Worm (Caenorhabditis elegans) whole organism, early embryonic: ENCODE results near the gene T28A11.13.

Source experiments
- B0310.2 ChIP-seq: sonication (generic microtip); optimal IDR thresholded peaks from 2 replicates; lab custom pipeline; 2016; ENCODE audit warnings: mild to moderate bottlenecking, missing genetic modification characterization, missing compliant biosample characterization
- F13C5.2 ChIP-seq: sonication (generic microtip); optimal IDR thresholded peaks from 2 replicates; lab custom pipeline; 2017; ENCODE audit warnings: mild to moderate bottlenecking, missing genetic modification characterization, inconsistent platforms, missing compliant biosample characterization
- aly-1 ChIP-seq: sonication (generic microtip); optimal IDR thresholded peaks from 2 replicates; lab custom pipeline; 2016; ENCODE audit warnings: missing genetic modification characterization, missing compliant biosample characterization
- ama-1 ChIP-seq: fragments of 150-350 bp; optimal IDR thresholded peaks from 2 replicates; lab custom pipeline; 2014
- ceh-13 ChIP-seq: fragments of 200-800 bp; sonication (Bioruptor generic); optimal IDR thresholded peaks from 2 replicates; lab custom pipeline; 2018; ENCODE audit warnings: mild to moderate bottlenecking, missing genetic modification characterization, missing compliant biosample characterization
- ceh-36 ChIP-seq: sonication (generic microtip); optimal IDR thresholded peaks from 2 replicates; lab custom pipeline; 2016; ENCODE audit warnings: missing genetic modification characterization, inconsistent platforms, missing compliant biosample characterization
- ets-7 ChIP-seq: sonication (generic microtip); optimal IDR thresholded peaks from 2 replicates; lab custom pipeline; 2016; ENCODE audit warnings: missing genotype, missing genetic modification characterization, missing compliant biosample characterization
- flt-1 ChIP-seq: fragments of 200-800 bp; sonication (Bioruptor generic); IDR thresholded peaks from 2 replicates; pipeline ENCODE4 v1.3.6; 2022; ENCODE audit warnings: missing genetic modification characterization, missing compliant biosample characterization
- hmbx-1 ChIP-seq: sonication (generic microtip); optimal IDR thresholded peaks from 2 replicates; lab custom pipeline; 2016; ENCODE audit warnings: mild to moderate bottlenecking, missing genetic modification characterization, missing compliant biosample characterization
- hmg-4 ChIP-seq: fragments of 200-800 bp; sonication (Bioruptor generic); optimal IDR thresholded peaks from 2 replicates; lab custom pipeline; 2018; ENCODE audit warnings: mild to moderate bottlenecking, missing genetic modification characterization, missing compliant biosample characterization
- hnd-1 ChIP-seq: sonication (generic microtip); optimal IDR thresholded peaks from 2 replicates; lab custom pipeline; 2016; ENCODE audit warnings: missing genetic modification characterization, missing compliant biosample characterization
- pes-1 ChIP-seq: fragments of 200-800 bp; sonication (Bioruptor generic); IDR thresholded peaks from 2 replicates; pipeline ENCODE4 v1.3.6; 2022; ENCODE audit warnings: missing genetic modification reagents, missing genetic modification characterization, missing compliant biosample characterization
- scrt-1 ChIP-seq: fragments of 200-800 bp; sonication (Bioruptor generic); IDR thresholded peaks from 2 replicates; pipeline ENCODE4 v1.3.6; 2022; ENCODE audit warnings: missing genetic modification characterization, missing compliant biosample characterization
- sea-1 ChIP-seq: fragments of 200-800 bp; sonication (Bioruptor generic); conservative IDR thresholded peaks from 2 replicates; pipeline ENCODE4 v1.3.6; 2022; ENCODE audit warnings: missing genetic modification characterization, missing compliant biosample characterization
- tbx-11 ChIP-seq: fragments of 200-800 bp; sonication (Bioruptor generic); IDR thresholded peaks from 2 replicates; pipeline ENCODE4 v1.3.6; 2022; ENCODE audit warnings: missing genetic modification characterization, missing compliant biosample characterization
- tbx-37 ChIP-seq: fragments of 200-800 bp; sonication (Bioruptor generic); conservative IDR thresholded peaks from 2 replicates; pipeline ENCODE4 v1.3.6; 2022; ENCODE audit warnings: missing genetic modification reagents, missing genetic modification characterization, missing compliant biosample characterization
- tra-4 ChIP-seq: sonication (generic microtip); optimal IDR thresholded peaks from 2 replicates; lab custom pipeline; 2017; ENCODE audit warnings: missing genetic modification characterization, missing compliant biosample characterization

The T28A11.13 gene

ce11 chrV:3280009-3280408, 30.0 kb upstream of the T28A11.13 start, which contains the start of gene T28A11.2:
Gene T28A11.2, plus strand, starts transcription at chrV:3280379.
- TF ChIP-seq F13C5.2 (tag; lab: Kevin White, UChicago) (no peak), tbx-37 (GFP tag; lab: Robert Waterston, UW) (no peak), ama-1 (no peak), tbx-11 (GFP tag; lab: Robert Waterston, UW) (no peak), aly-1 (no peak), hmg-4 (no peak), ets-7 (no peak), pes-1 (GFP tag; lab: Robert Waterston, UW) (no peak), ceh-36 (no peak), sea-1 (no peak), scrt-1 (GFP tag; lab: Robert Waterston, UW) (no peak), hmbx-1 (tag; lab: Kevin White, UChicago) (no peak), flt-1 (no peak), B0310.2 (tag; lab: Kevin White, UChicago) (no peak), hnd-1 (tag; lab: Kevin White, UChicago) (no peak), ceh-13 (no peak), tra-4 (no peak)

ce11 chrV:3279138-3279537, 29.1 kb upstream of the T28A11.13 start:
- no peak for TF ChIP-seq hnd-1 (tag; lab: Kevin White, UChicago)
- TF ChIP-seq aly-1: no peak
- no peak for TF ChIP-seq B0310.2 (tag; lab: Kevin White, UChicago)
- TF ChIP-seq sea-1: no peak
- no peak for TF ChIP-seq ceh-13
- TF ChIP-seq tra-4: no peak
- no peak for TF ChIP-seq scrt-1 (GFP tag; lab: Robert Waterston, UW)
- no peak for TF ChIP-seq hmbx-1 (tag; lab: Kevin White, UChicago)
- TF ChIP-seq F13C5.2 (tag; lab: Kevin White, UChicago): no peak
- TF ChIP-seq pes-1 (GFP tag; lab: Robert Waterston, UW): no peak
- no peak for TF ChIP-seq tbx-11 (GFP tag; lab: Robert Waterston, UW)
- no peak for TF ChIP-seq ets-7
- no peak for TF ChIP-seq flt-1
- TF ChIP-seq ama-1: no peak
- TF ChIP-seq ceh-36: no peak

- TF ChIP-seq flt-1: no peak
These were observed 28.1 kb upstream of the T28A11.13 start, which contains the start of gene fbxa-64 for ce11 chrV:3278101-3278639. Gene fbxa-64, minus strand, starts transcription at chrV:3278151.

- TF ChIP-seq tbx-37 (GFP tag; lab: Robert Waterston, UW) (no peak), F13C5.2 (tag; lab: Kevin White, UChicago) (no peak), ama-1 (no peak)
These were observed 26.1 kb upstream of the T28A11.13 start for ce11 chrV:3276184-3276583.

- no peak for TF ChIP-seq aly-1
- no peak for TF ChIP-seq hnd-1 (tag; lab: Kevin White, UChicago)
- no peak for TF ChIP-seq hmg-4
- no peak for TF ChIP-seq ama-1
- no peak for TF ChIP-seq flt-1
- TF ChIP-seq sea-1: no peak
- TF ChIP-seq F13C5.2 (tag; lab: Kevin White, UChicago): no peak
These were observed 25.0 kb upstream of the T28A11.13 start, which contains the start of gene T28A11.3 for ce11 chrV:3275033-3275432. Gene T28A11.3, plus strand, starts transcription at chrV:3275333.

ce11 chrV:3273577-3274100, 23.6 kb upstream of the T28A11.13 start, which contains the start of gene T28A11.4:
Gene T28A11.4, plus strand, starts transcription at chrV:3274050.
- TF ChIP-seq scrt-1 (GFP tag; lab: Robert Waterston, UW) (no peak), B0310.2 (tag; lab: Kevin White, UChicago) (no peak), F13C5.2 (tag; lab: Kevin White, UChicago) (no peak), flt-1 (no peak), ama-1 (no peak), hmg-4 (no peak), ceh-36 (no peak), pes-1 (GFP tag; lab: Robert Waterston, UW) (no peak), tra-4 (no peak), aly-1 (no peak), hnd-1 (tag; lab: Kevin White, UChicago) (no peak)

- TF ChIP-seq flt-1 (no peak), hnd-1 (tag; lab: Kevin White, UChicago) (no peak), pes-1 (GFP tag; lab: Robert Waterston, UW) (no peak), tbx-11 (GFP tag; lab: Robert Waterston, UW) (no peak)
These were observed 23.1 kb upstream of the T28A11.13 start, which contains the start of gene T28A11.20 for ce11 chrV:3273156-3273555. Gene T28A11.20, minus strand, starts transcription at chrV:3273256.

ce11 chrV:3269407-3269806, 19.4 kb upstream of the T28A11.13 start, which contains the start of gene T28A11.19:
Gene T28A11.19, minus strand, starts transcription at chrV:3269514.
- TF ChIP-seq hmbx-1 (tag; lab: Kevin White, UChicago) (no peak), tbx-37 (GFP tag; lab: Robert Waterston, UW) (no peak), pes-1 (GFP tag; lab: Robert Waterston, UW) (no peak), B0310.2 (tag; lab: Kevin White, UChicago) (no peak), tbx-11 (GFP tag; lab: Robert Waterston, UW) (no peak), aly-1 (no peak), tra-4 (no peak)

ce11 chrV:3267950-3268349, 17.9 kb upstream of the T28A11.13 start, which contains the start of gene T28A11.18:
Gene T28A11.18, minus strand, starts transcription at chrV:3268050.
- no peak for TF ChIP-seq scrt-1 (GFP tag; lab: Robert Waterston, UW)
- no peak for TF ChIP-seq hmbx-1 (tag; lab: Kevin White, UChicago)
- no peak for TF ChIP-seq ceh-13
- no peak for TF ChIP-seq tbx-11 (GFP tag; lab: Robert Waterston, UW)
- TF ChIP-seq aly-1: no peak
- no peak for TF ChIP-seq sea-1
